Worm (Caenorhabditis elegans) whole organism, late embryonic: ENCODE measurements around the gene M176.10.

ENCODE experiments used
- C08G9.2 ChIP-seq: sonication (generic microtip); optimal IDR thresholded peaks from 2 replicates; lab custom pipeline; 2016; ENCODE audit warnings: mild to moderate bottlenecking, missing genetic modification characterization, moderate library complexity, missing compliant biosample characterization
- C38D4.7 ChIP-seq: fragments of 200-800 bp; sonication (Bioruptor generic); optimal IDR thresholded peaks from 2 replicates; lab custom pipeline; 2018; ENCODE audit warnings: mild to moderate bottlenecking, missing genetic modification characterization, moderate library complexity, missing compliant biosample characterization
- F13H6.1 ChIP-seq: sonication (generic microtip); optimal IDR thresholded peaks from 2 replicates; lab custom pipeline; 2016; ENCODE audit warnings: missing genetic modification characterization, missing compliant biosample characterization
- K02D7.2 ChIP-seq: sonication (generic microtip); optimal IDR thresholded peaks from 2 replicates; lab custom pipeline; 2017; ENCODE audit warnings: mild to moderate bottlenecking, missing genetic modification characterization, missing compliant biosample characterization
- K09A11.1 ChIP-seq: sonication (generic microtip); optimal IDR thresholded peaks from 2 replicates; lab custom pipeline; 2017; ENCODE audit warnings: antibody characterized with exemption, mild to moderate bottlenecking, missing genetic modification characterization, missing compliant biosample characterization; ENCODE audit not compliant: insufficient read depth
- Y22D7AL.16 ChIP-seq: sonication (generic microtip); optimal IDR thresholded peaks from 2 replicates; lab custom pipeline; 2016; ENCODE audit warnings: missing genetic modification characterization, missing compliant biosample characterization
- ahr-1 ChIP-seq: sonication (generic microtip); optimal IDR thresholded peaks from 2 replicates; lab custom pipeline; 2016; ENCODE audit warnings: missing genetic modification characterization, missing compliant biosample characterization
- ceh-14 ChIP-seq: sonication (generic microtip); optimal IDR thresholded peaks from 2 replicates; lab custom pipeline; 2016; ENCODE audit warnings: missing genotype, missing genetic modification characterization, missing compliant biosample characterization
- ceh-18 ChIP-seq: sonication (generic microtip); optimal IDR thresholded peaks from 2 replicates; lab custom pipeline; 2016; ENCODE audit warnings: missing genetic modification characterization, missing compliant biosample characterization
- ceh-19 ChIP-seq: fragments of 200-800 bp; sonication (Bioruptor generic); optimal IDR thresholded peaks from 2 replicates; lab custom pipeline; 2018; ENCODE audit warnings: mild to moderate bottlenecking, missing genetic modification characterization, missing compliant biosample characterization
- ceh-2 ChIP-seq: sonication (generic microtip); optimal IDR thresholded peaks from 2 replicates; lab custom pipeline; 2016; ENCODE audit warnings: missing genotype, missing genetic modification characterization, missing compliant biosample characterization
- ceh-24 ChIP-seq: sonication (generic microtip); optimal IDR thresholded peaks from 2 replicates; lab custom pipeline; 2016; ENCODE audit warnings: mild to moderate bottlenecking, missing genetic modification characterization, missing compliant biosample characterization
- ceh-31 ChIP-seq: sonication (generic microtip); optimal IDR thresholded peaks from 2 replicates; lab custom pipeline; 2016; ENCODE audit warnings: missing genetic modification characterization, missing compliant biosample characterization
- ceh-48 ChIP-seq: sonication (generic microtip); optimal IDR thresholded peaks from 2 replicates; lab custom pipeline; 2016; ENCODE audit warnings: missing genetic modification characterization, inconsistent platforms, missing compliant biosample characterization
- ceh-6 ChIP-seq: fragments of 200-800 bp; sonication (Bioruptor generic); optimal IDR thresholded peaks from 2 replicates; lab custom pipeline; 2018; ENCODE audit warnings: mild to moderate bottlenecking, missing genetic modification characterization, missing compliant biosample characterization
- elt-2 ChIP-seq: sonication (generic microtip); optimal IDR thresholded peaks from 2 replicates; lab custom pipeline; 2016; ENCODE audit warnings: missing genetic modification reagents, missing genetic modification characterization, missing compliant biosample characterization
- eyg-1 ChIP-seq: sonication (generic microtip); optimal IDR thresholded peaks from 2 replicates; lab custom pipeline; 2016; ENCODE audit warnings: missing genotype, missing genetic modification characterization, missing compliant biosample characterization
- fkh-6 ChIP-seq: sonication (generic microtip); optimal IDR thresholded peaks from 2 replicates; lab custom pipeline; 2016; ENCODE audit warnings: missing genetic modification characterization, missing compliant biosample characterization
- gmeb-2 ChIP-seq: sonication (generic microtip); optimal IDR thresholded peaks from 2 replicates; lab custom pipeline; 2016; ENCODE audit warnings: missing genetic modification characterization, inconsistent platforms, missing compliant biosample characterization
- hlh-30 ChIP-seq: sonication (generic microtip); optimal IDR thresholded peaks from 2 replicates; lab custom pipeline; 2017; ENCODE audit warnings: antibody characterized with exemption, missing genetic modification characterization, missing compliant biosample characterization; ENCODE audit not compliant: insufficient read depth
- hlh-8 ChIP-seq: sonication (generic microtip); optimal IDR thresholded peaks from 2 replicates; lab custom pipeline; 2016; ENCODE audit warnings: missing genotype, missing genetic modification characterization, missing compliant biosample characterization
- lim-6 ChIP-seq: sonication (generic microtip); optimal IDR thresholded peaks from 2 replicates; lab custom pipeline; 2016; ENCODE audit warnings: missing genetic modification characterization, missing compliant biosample characterization
- lin-11 ChIP-seq: fragments of 200-800 bp; sonication (Bioruptor generic); optimal IDR thresholded peaks from 2 replicates; lab custom pipeline; 2018; ENCODE audit warnings: mild to moderate bottlenecking, missing genetic modification characterization, missing compliant biosample characterization
- nfya-1 ChIP-seq: sonication (generic microtip); optimal IDR thresholded peaks from 2 replicates; lab custom pipeline; 2017; ENCODE audit warnings: missing genetic modification characterization, mild to moderate bottlenecking, missing compliant biosample characterization, antibody characterized with exemption, moderate library complexity
- odd-2 ChIP-seq: sonication (generic microtip); optimal IDR thresholded peaks from 2 replicates; lab custom pipeline; 2017; ENCODE audit warnings: antibody characterized with exemption, mild to moderate bottlenecking, missing genetic modification characterization, missing compliant biosample characterization
- ref-2 ChIP-seq: sonication (generic microtip); optimal IDR thresholded peaks from 2 replicates; lab custom pipeline; 2016; ENCODE audit warnings: missing genetic modification characterization, missing compliant biosample characterization
- sox-2 ChIP-seq: fragments of 200-800 bp; sonication (Bioruptor generic); IDR thresholded peaks from 2 replicates; pipeline ENCODE4 v1.3.6; 2022; ENCODE audit warnings: missing genetic modification reagents, missing genetic modification characterization, missing compliant biosample characterization
- syd-9 ChIP-seq: sonication (generic microtip); optimal IDR thresholded peaks from 2 replicates; lab custom pipeline; 2016; ENCODE audit warnings: mild to moderate bottlenecking, missing genetic modification characterization, moderate library complexity, missing compliant biosample characterization
- tbx-2 ChIP-seq: sonication (generic microtip); optimal IDR thresholded peaks from 2 replicates; lab custom pipeline; 2016; ENCODE audit warnings: missing genetic modification characterization, missing compliant biosample characterization
- tbx-7 ChIP-seq: sonication (generic microtip); optimal IDR thresholded peaks from 2 replicates; lab custom pipeline; 2016; ENCODE audit warnings: missing genotype, missing genetic modification characterization, missing compliant biosample characterization
- unc-3 ChIP-seq, 2 experiments: fragments of 200-800 bp in 1 of 2; sonication (Bioruptor generic) in 1 of 2; sonication (generic microtip) in 1 of 2; conservative IDR thresholded peaks in 1 of 2; optimal IDR thresholded peaks in 1 of 2; 2 replicates each; pipeline versions ENCODE4 v1.3.6 to Lab custom; 2016 to 2022; ENCODE audit warnings: missing compliant biosample characterization in 2 of 2, missing genetic modification characterization in 2 of 2, missing genetic modification reagents in 1 of 2
- unc-42 ChIP-seq: sonication (generic microtip); optimal IDR thresholded peaks from 2 replicates; lab custom pipeline; 2016; ENCODE audit warnings: missing genotype, missing genetic modification characterization, missing compliant biosample characterization
- zip-5 ChIP-seq: sonication (generic microtip); optimal IDR thresholded peaks from 2 replicates; lab custom pipeline; 2016; ENCODE audit warnings: missing genetic modification characterization, missing compliant biosample characterization

The M176.10 gene

ce11 chrII:9418065-9418567 lies 7.9 kb downstream of the M176.10 start, which contains the start of the genes M176.4 and M176.16:
Gene M176.4 (plus strand): TSS chrII:9418365.
Gene M176.16 (plus strand): TSS chrII:9418517.
- TF ChIP-seq lin-11 (tag; lab: Kevin White, UChicago) = no peak
- TF ChIP-seq C08G9.2 (tag; lab: Kevin White, UChicago) = no peak
- peak; percentile 22 for TF ChIP-seq elt-2 (tag; lab: Kevin White, UChicago)
- no peak for TF ChIP-seq gmeb-2 (tag; lab: Kevin White, UChicago)
- TF ChIP-seq ceh-18 = no peak
- no peak for TF ChIP-seq K09A11.1 (tag; lab: Kevin White, UChicago)

ce11 chrII:9416381-9417276 lies 9.3 kb downstream of the M176.10 start, which contains the start of the genes gss-1 and chch-3:
Gene gss-1 (minus strand): TSS chrII:9416431.
Gene chch-3 (plus strand): TSS chrII:9417013.
- peak; percentile 3 for TF ChIP-seq tbx-2
- TF ChIP-seq ceh-19 (GFP tag; lab: Kevin White, UChicago) = no peak
- 0 out of 2 replicates have a peak, but pooled peaks have one; percentile 14 for TF ChIP-seq unc-3 (GFP tag; conservative IDR thresholded peaks at IDR 0.05; lab: Robert Waterston, UW)
- no peak for TF ChIP-seq unc-3 (tag; optimal IDR thresholded peaks at IDR 0.05; lab: Kevin White, UChicago)
- TF ChIP-seq lim-6 = no peak
- peak; percentile 36 for TF ChIP-seq unc-42 (tag; lab: Kevin White, UChicago)
- TF ChIP-seq C38D4.7 (GFP tag; lab: Kevin White, UChicago) = no peak
- TF ChIP-seq fkh-6 (tag; lab: Kevin White, UChicago) = no peak
- peak; percentile 16 for TF ChIP-seq ceh-2
- peak; percentile 25 for TF ChIP-seq elt-2 (tag; lab: Kevin White, UChicago)
- peak; percentile 45 for TF ChIP-seq nfya-1 (tag; lab: Kevin White, UChicago)
- peak; percentile 12 for TF ChIP-seq ceh-31 (tag; lab: Kevin White, UChicago)
- peak; percentile 33 for TF ChIP-seq ceh-14 (tag; lab: Kevin White, UChicago)
- TF ChIP-seq, all 69 proteins: peak for 8

- TF ChIP-seq odd-2 (tag; lab: Kevin White, UChicago) (no peak), hlh-8 (tag; lab: Kevin White, UChicago) (no peak), eyg-1 (tag; lab: Kevin White, UChicago) (no peak), ceh-6 (GFP tag; lab: Kevin White, UChicago) (no peak), hlh-30 (no peak), tbx-7 (no peak), ref-2 (tag; lab: Kevin White, UChicago) (no peak), zip-5 (tag; lab: Kevin White, UChicago) (no peak)
These were observed 13.8 kb downstream of the M176.10 start, which contains the start of gene arrd-3 for ce11 chrII:9412086-9412608. Gene arrd-3 (plus strand): TSS chrII:9412558.

ce11 chrII:9411497-9411896 lies 14.5 kb downstream of the M176.10 start, which contains the start of gene M176.9:
Gene M176.9 (minus strand): TSS chrII:9411597.
- no peak for TF ChIP-seq K02D7.2
- no peak for TF ChIP-seq ahr-1
- TF ChIP-seq gmeb-2 (tag; lab: Kevin White, UChicago) = no peak
- no peak for TF ChIP-seq ceh-24 (tag; lab: Kevin White, UChicago)
- TF ChIP-seq F13H6.1 (tag; lab: Kevin White, UChicago) = no peak
- no peak for TF ChIP-seq sox-2
- no peak for TF ChIP-seq Y22D7AL.16 (tag; lab: Kevin White, UChicago)
- no peak for TF ChIP-seq ceh-2
- TF ChIP-seq zip-5 (tag; lab: Kevin White, UChicago) = no peak
- TF ChIP-seq ceh-48 (tag; lab: Kevin White, UChicago) = no peak
- TF ChIP-seq syd-9 (tag; lab: Kevin White, UChicago) = no peak
